Worm (Caenorhabditis elegans): ENCODE measurements around the gene C07D10.6.
A peak's percentile ranks its signal among the peaks of the same experiment; 100 is the strongest.

Gene C07D10.6

DNA sequence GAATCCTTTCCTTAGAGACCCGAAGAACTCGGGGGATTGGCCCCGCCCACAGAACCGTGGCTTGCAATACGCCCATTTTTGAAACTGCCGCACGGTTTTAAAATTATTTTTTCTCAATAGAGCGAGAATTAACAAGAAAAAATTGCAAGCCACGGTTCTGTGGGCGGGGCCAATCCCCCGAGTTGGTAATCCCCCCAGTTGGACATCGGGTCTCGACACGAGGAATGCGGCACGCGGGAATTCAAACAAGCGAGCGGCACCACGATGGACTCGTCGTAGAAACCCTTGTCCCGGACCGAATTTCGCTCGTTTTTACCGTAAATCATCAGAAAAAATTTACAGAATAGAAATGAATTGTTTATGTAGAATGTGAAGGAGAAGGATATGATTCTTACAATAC lies 26.1 kb upstream of the C07D10.6 start:
- no peak for TF ChIP-seq Y95B8A.8 (GFP tag; IDR thresholded peaks at IDR 0.05)
- TF ChIP-seq hmg-20 (GFP tag; IDR thresholded peaks at IDR 0.05): no peak
- TF ChIP-seq ztf-18 (tag; optimal IDR thresholded peaks at IDR 0.05): peak; percentile 30
- TF ChIP-seq pbrm-1 (GFP tag; IDR thresholded peaks at IDR 0.05): 0 out of 2 replicates have a peak, but pooled peaks have one; percentile 16
- TF ChIP-seq cebp-1 (GFP tag; IDR thresholded peaks at IDR 0.05): no peak
- TF ChIP-seq cebp-1 (tag; optimal IDR thresholded peaks at IDR 0.05): no peak
- no peak for TF ChIP-seq F23B12.7 (tag; optimal IDR thresholded peaks at IDR 0.05; ENCODE audit: insufficient read depth)
- TF ChIP-seq pha-4 (tag; optimal IDR thresholded peaks at IDR 0.05): no peak
- no peak for TF ChIP-seq athp-1 (tag; optimal IDR thresholded peaks at IDR 0.05)
- no peak for TF ChIP-seq K11D2.4 (GFP tag; IDR thresholded peaks at IDR 0.05)
- no peak for TF ChIP-seq ztf-6 (GFP tag; IDR thresholded peaks at IDR 0.05)
- TF ChIP-seq rpc-1 (optimal IDR thresholded peaks at IDR 0.05): no peak
- no peak for TF ChIP-seq rpc-1 (tag; optimal IDR thresholded peaks at IDR 0.05)
- TF ChIP-seq tlf-1 (GFP tag; optimal IDR thresholded peaks at IDR 0.05): no peak
- TF ChIP-seq attf-3 (GFP tag; conservative IDR thresholded peaks at IDR 0.05): 0 out of 2 replicates have a peak, but pooled peaks have one; percentile 8
- TF ChIP-seq nhr-80 (tag; optimal IDR thresholded peaks at IDR 0.05): no peak
- TF ChIP-seq ceh-79 (tag; optimal IDR thresholded peaks at IDR 0.05): no peak
- no peak for TF ChIP-seq B0035.1 (tag; optimal IDR thresholded peaks at IDR 0.05)
- TF ChIP-seq aptf-3 (GFP tag; IDR thresholded peaks at IDR 0.05): no peak
- no peak for TF ChIP-seq Y53G8AR.9 (GFP tag; conservative IDR thresholded peaks at IDR 0.05)
- TF ChIP-seq ceh-58 (GFP tag; IDR thresholded peaks at IDR 0.05): no peak
- no peak for TF ChIP-seq ccch-3 (GFP tag; optimal IDR thresholded peaks at IDR 0.05)
- TF ChIP-seq F55B11.4 (tag; optimal IDR thresholded peaks at IDR 0.05; ENCODE audit: borderline replicate concordance, insufficient read depth): no peak
- no peak for TF ChIP-seq ztf-28 (GFP tag; IDR thresholded peaks at IDR 0.05)
- no peak for TF ChIP-seq ztf-26 (tag; optimal IDR thresholded peaks at IDR 0.05)
- no peak for TF ChIP-seq lin-35 (GFP tag; optimal IDR thresholded peaks at IDR 0.05)
- TF ChIP-seq snpc-4 (GFP tag; optimal IDR thresholded peaks at IDR 0.05): peak; percentile 3
- TF ChIP-seq snpc-4 (tag; optimal IDR thresholded peaks at IDR 0.05): peak in 1 of 4 experiments; percentile 8
- no peak for TF ChIP-seq lir-1 (GFP tag; conservative IDR thresholded peaks at IDR 0.05)
- peak; percentile 51 for TF ChIP-seq xnd-1 (tag; optimal IDR thresholded peaks at IDR 0.05)
- TF ChIP-seq tbp1 (GFP tag; optimal IDR thresholded peaks at IDR 0.05): no peak
- TF ChIP-seq hlh-12 (tag; optimal IDR thresholded peaks at IDR 0.05): no peak
- no peak for TF ChIP-seq C06A6.2 (GFP tag; conservative IDR thresholded peaks at IDR 0.05)
- no peak for TF ChIP-seq ceh-27 (GFP tag; optimal IDR thresholded peaks at IDR 0.05)
- TF ChIP-seq mes-4 (tag; optimal IDR thresholded peaks at IDR 0.05): no peak
- TF ChIP-seq madf-6 (GFP tag; IDR thresholded peaks at IDR 0.05): peak; percentile 79
- peak; percentile 55 for TF ChIP-seq D2030.7 (GFP tag; IDR thresholded peaks at IDR 0.05)
- no peak for TF ChIP-seq gei-17 (GFP tag; optimal IDR thresholded peaks at IDR 0.05)
- no peak for TF ChIP-seq mel-28 (tag; optimal IDR thresholded peaks at IDR 0.05; ENCODE audit: borderline replicate concordance)
- TF ChIP-seq ceh-91 (GFP tag; IDR thresholded peaks at IDR 0.05): peak; percentile 58
- no peak for TF ChIP-seq repo-1 (tag; optimal IDR thresholded peaks at IDR 0.05)
- no peak for TF ChIP-seq zfh-2 (GFP tag; conservative IDR thresholded peaks at IDR 0.05)
- no peak for TF ChIP-seq madf-10 (tag; optimal IDR thresholded peaks at IDR 0.05)
- no peak for TF ChIP-seq F57C9.4 (tag; optimal IDR thresholded peaks at IDR 0.05)
- TF ChIP-seq egl-44 (GFP tag; IDR thresholded peaks at IDR 0.05): no peak
- TF ChIP-seq madf-8 (GFP tag; conservative IDR thresholded peaks at IDR 0.05): peak; percentile 56; the same call in 1 of the 2 replicates
- TF ChIP-seq attf-6 (GFP tag; IDR thresholded peaks at IDR 0.05): 0 out of 2 replicates have a peak, but pooled peaks have one; percentile 38
- no peak for TF ChIP-seq egl-18 (GFP tag; IDR thresholded peaks at IDR 0.05)
- TF ChIP-seq lin-40 (tag; optimal IDR thresholded peaks at IDR 0.05): no peak
- no peak for TF ChIP-seq nfya-1 (tag; optimal IDR thresholded peaks at IDR 0.05; ENCODE audit: borderline replicate concordance, insufficient read depth)
